Worm (Caenorhabditis elegans) whole organism, dauer: ENCODE data around the gene F40H3.1.

Source experiments
- unc-62 ChIP-seq: sonication (generic microtip); optimal IDR thresholded peaks from 2 replicates; lab custom pipeline; 2017; ENCODE audit warnings: missing biosample characterization, missing genetic modification reagents, missing genetic modification characterization

Gene F40H3.1

DNA sequence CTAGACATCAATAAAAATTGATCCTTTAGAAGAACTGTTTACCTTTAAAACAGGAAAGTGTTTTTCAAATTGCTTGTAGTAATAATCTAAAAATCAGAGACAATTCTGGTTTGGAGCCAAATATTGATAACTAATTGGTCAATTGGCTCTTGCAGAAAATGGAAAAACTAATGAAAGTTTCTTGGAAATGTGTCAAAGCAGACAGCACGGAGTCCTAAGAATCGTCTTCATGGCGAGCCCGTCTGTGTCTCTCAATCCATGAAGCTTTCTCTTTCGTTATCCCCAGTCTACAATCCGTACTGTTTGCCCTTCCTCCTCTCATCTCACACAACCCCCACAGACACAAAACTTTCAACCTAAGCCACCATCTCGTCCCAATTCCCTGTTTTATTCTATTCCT is at the start of gene F40H3.1:
Gene F40H3.1, plus strand, starts transcription at position 301 of the 400 bp plus-strand sequence.
- TF ChIP-seq unc-62 (GFP tag; lab: Kevin White, UChicago), result no peak

ce11 chrII:6132595-6132994 is 47.0 kb upstream of the F40H3.1 start, which contains the start of gene abts-3:
TSS of gene abts-3 (plus strand) at chrII:6132895.
- TF ChIP-seq unc-62 (GFP tag; lab: Kevin White, UChicago), result no peak

- no peak for TF ChIP-seq unc-62 (GFP tag; lab: Kevin White, UChicago)
Observed at ce11 chrII:6135530-6135929, 44.1 kb upstream of the F40H3.1 start.

DNA sequence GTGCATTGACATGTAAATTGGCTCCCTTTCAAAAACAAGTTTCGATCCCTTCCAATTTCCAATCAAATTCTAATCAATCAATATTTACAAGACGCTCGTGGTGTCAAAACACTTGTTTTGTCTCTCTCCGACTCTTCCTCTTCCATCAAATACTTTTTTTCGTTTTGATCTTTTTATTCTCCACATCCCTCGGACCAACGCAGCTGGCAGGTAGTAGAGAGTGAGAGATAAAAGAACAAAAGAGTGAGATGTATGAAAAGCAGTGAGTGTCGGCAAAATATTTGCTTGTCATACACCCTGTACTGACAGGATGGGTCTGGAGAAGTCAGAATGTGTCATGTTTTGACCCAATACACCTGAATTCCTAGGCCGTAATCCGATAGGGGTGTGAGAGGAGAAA is 42.9 kb upstream of the F40H3.1 start:
- no peak for TF ChIP-seq unc-62 (GFP tag; lab: Kevin White, UChicago)

ce11 chrII:6138138-6138537 is 41.5 kb upstream of the F40H3.1 start:
- no peak for TF ChIP-seq unc-62 (GFP tag; lab: Kevin White, UChicago)

DNA sequence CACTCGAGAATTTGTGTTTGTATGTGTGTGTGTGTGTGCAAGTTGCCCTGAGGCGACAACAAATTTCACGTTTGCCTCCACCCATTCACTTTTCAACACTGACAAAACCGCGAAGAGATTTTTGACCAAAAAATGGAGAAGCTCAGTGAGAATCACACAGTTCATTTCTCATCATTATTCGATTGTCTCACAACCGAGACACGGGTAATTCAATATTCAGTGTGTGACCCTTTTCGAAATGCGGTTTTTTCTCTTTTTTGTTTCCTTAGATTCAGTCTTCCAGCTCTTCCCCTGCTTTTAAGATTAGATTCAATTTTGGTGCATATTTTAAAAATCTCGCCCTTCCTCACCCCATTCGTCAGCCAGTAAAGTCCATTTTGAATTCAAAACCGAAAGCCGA is 40.1 kb upstream of the F40H3.1 start:
- no peak for TF ChIP-seq unc-62 (GFP tag; lab: Kevin White, UChicago)

ce11 chrII:6142539-6142938 is 37.1 kb upstream of the F40H3.1 start:
- TF ChIP-seq unc-62 (GFP tag; lab: Kevin White, UChicago), result no peak

DNA sequence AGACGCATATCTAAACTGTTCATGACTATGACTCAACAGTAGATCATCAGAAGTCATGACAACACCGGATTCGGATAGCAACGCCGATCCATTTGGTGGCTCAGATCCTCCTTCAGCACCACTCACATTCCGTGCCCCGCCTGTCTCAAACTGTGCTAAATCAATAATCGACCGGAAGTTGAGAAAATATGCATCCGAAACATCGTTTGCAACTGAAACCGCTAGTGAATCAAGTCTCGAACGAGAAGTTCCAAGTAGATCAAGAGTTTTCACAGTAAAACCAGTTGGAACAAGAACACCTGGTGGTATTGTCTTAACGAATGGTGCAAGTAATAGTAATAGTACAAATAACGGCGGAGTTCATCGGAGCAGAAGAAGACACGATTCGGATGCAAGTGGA is 32.5 kb upstream of the F40H3.1 start:
- TF ChIP-seq unc-62 (GFP tag; lab: Kevin White, UChicago), result no peak

- no peak for TF ChIP-seq unc-62 (GFP tag; lab: Kevin White, UChicago)
Observed at ce11 chrII:6148369-6148768, 31.3 kb upstream of the F40H3.1 start.

- no peak for TF ChIP-seq unc-62 (GFP tag; lab: Kevin White, UChicago)
Observed at ce11 chrII:6149434-6149833, 30.2 kb upstream of the F40H3.1 start.

DNA sequence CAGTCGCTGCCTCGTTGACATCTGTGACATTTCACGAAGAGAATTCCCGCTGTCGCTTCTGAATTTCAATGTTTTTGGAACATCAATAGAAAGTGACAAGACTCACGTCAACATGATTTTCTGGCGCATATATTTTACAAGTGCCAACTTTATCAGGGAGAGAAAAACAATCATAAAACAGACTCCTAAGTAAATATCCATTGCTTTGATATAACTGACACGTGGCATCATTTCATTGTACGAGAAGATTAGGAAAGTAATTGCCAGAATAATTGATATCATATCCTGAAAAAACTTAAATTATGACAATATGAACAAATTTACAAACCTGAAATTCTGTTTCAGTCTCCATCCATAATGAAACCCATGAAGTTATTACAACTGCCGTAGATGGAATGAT is 21.5 kb upstream of the F40H3.1 start:
- TF ChIP-seq unc-62 (GFP tag; lab: Kevin White, UChicago), result no peak

- no peak for TF ChIP-seq unc-62 (GFP tag; lab: Kevin White, UChicago)
Observed at ce11 chrII:6160994-6161393, 18.6 kb upstream of the F40H3.1 start, which contains the start of gene exp-1. TSS of gene exp-1 (minus strand) at chrII:6161094.

- no peak for TF ChIP-seq unc-62 (GFP tag; lab: Kevin White, UChicago)
Observed at ce11 chrII:6165152-6165551, 14.5 kb upstream of the F40H3.1 start.

DNA sequence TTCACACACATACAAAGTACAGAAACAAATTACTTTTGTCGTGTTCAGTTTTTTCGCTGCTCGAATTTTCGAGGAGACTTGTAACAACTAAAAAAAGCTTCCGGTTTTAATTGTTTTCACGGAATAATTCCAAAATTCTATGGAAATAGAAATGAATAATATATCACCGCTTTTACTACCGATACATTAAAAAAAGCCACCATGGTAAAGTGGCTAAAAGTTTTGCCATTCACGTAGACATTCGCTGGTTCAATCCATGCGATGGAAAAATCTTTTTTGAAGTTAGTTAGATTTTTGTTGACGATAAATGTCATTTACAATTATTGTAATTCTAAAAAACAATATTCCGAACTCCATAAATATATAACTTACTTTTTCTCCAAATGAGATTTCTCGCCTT is 10.9 kb upstream of the F40H3.1 start:
- TF ChIP-seq unc-62 (GFP tag; lab: Kevin White, UChicago), result no peak

DNA sequence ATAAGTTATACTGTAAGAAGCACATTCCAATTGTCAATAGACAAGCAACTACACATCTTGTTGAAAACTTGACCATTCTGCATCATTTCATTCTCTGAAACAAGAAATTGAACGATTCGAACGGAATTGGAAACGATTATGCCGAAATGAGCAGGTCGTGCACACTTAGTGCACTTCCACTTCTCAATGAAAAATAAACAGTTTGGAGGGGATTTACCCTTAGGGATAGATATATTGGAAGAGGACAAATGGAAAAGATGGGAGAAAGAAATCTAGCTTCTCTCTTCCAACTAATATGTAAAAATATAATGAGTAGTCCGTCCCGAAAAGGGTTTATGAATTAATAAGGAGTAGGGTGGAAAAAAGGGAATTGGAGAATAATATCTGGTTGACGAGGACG is 10.5 kb upstream of the F40H3.1 start, which contains the start of gene hst-3.1:
Gene hst-3.1, minus strand, starts transcription at position 101 of the 400 bp plus-strand sequence.
- no peak for TF ChIP-seq unc-62 (GFP tag; lab: Kevin White, UChicago)

DNA sequence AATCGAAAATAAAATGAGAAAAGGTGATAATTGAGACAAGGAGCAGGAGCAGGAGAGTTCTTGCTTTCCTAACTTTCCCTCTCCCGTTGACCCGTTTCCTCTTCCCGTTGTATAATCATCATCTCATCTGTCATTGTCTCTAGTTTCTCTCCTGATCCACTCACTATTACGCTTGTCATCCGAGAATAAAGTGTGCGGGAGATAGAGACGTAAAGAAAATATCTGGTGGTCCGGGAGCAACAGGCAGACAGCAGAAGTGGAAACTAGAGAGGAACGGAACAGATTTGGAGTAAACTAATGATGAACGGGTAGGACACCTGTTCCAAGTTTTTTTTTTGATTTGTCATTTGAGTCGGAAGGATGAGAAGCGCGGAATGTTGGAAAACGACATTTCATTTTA is 9.4 kb upstream of the F40H3.1 start:
- no peak for TF ChIP-seq unc-62 (GFP tag; lab: Kevin White, UChicago)

DNA sequence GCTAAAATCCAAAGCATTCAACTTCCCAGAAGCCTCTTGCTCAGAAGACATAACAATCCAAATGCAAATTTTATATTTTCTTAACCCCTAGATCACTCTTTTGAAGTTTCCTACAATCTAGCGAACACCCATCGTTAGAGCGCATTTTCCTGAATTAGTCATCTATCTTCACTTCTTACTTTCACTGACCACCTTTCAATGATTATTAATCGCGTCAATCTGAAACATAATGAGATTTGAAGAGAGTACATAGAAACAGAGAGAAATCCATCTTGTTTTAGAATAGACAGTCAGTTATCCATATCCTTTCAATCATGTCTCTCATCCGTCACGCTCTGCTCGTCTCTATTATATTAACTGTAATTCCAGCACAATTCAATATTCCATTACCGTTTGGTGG is 8.4 kb upstream of the F40H3.1 start, which contains the start of gene F40H3.3:
Gene F40H3.3, plus strand, starts transcription at position 280 of the 400 bp plus-strand sequence.
- TF ChIP-seq unc-62 (GFP tag; lab: Kevin White, UChicago), result no peak

DNA sequence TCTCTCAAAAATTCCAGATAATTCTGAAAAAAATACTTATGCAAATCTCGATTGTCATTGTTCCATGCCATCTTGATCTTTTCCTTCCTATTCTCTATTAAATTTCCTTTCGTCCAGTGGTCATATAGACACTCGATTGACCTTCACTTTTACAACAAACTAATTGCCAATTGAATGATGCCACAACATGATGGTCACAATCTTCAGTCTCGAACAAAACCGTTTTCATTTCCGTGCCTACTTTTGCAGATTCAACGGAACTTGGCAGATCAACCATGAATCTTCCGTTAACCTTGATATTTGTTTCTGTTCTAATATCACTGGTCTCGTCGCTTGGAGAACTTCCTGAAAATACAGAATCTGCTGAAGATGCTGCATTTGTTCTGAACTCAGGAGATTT is 6.2 kb upstream of the F40H3.1 start, which contains the start of gene F40H3.2:
Gene F40H3.2, plus strand, starts transcription at position 250 of the 400 bp plus-strand sequence.
- TF ChIP-seq unc-62 (GFP tag; lab: Kevin White, UChicago), result no peak
